Fruit fly (Drosophila melanogaster): ENCODE results near the gene CG34301.

Gene CG34301

DNA sequence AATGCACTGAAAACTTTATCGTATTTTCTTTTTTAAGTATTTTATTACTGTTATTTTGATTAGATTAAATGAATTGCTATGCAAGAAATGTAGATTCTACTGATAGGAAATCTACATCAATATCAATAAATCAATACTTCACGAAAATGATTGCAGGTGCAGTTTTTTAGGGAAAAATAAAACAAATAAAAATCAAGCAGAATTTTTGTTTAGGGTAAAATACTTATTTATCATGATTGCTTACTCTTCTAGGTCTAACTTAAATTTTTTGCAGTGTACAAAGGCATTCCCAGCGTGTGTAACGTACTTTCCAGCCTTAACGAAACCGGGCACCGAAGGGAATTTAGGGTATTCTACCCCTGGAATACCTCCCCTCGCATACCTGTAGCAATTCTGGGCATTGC lies 35.3 kb downstream of the CG34301 start (continued):
- peak; percentile 61 for TF ChIP-seq OdsH (GFP tag; optimal IDR thresholded peaks at IDR 0.05)
- no peak for TF ChIP-seq usp (GFP tag; optimal IDR thresholded peaks at IDR 0.05)
- no peak for TF ChIP-seq Vsx2 (GFP tag; optimal IDR thresholded peaks at IDR 0.05; ENCODE audit: partially characterized antibody)
- TF ChIP-seq CG9705 (GFP tag; optimal IDR thresholded peaks at IDR 0.05), result no peak
- TF ChIP-seq Mio (GFP tag; optimal IDR thresholded peaks at IDR 0.05), result no peak
- no peak for TF ChIP-seq dmrt93B (GFP tag; optimal IDR thresholded peaks at IDR 0.05)
- no peak for TF ChIP-seq Myc (optimal IDR thresholded peaks at IDR 0.05)
- TF ChIP-seq Jra (GFP tag; optimal IDR thresholded peaks at IDR 0.05), result peak; percentile 24
- peak; percentile 5 for TF ChIP-seq Hnf4 (GFP tag; optimal IDR thresholded peaks at IDR 0.05)
- no peak for TF ChIP-seq CG32264 (GFP tag; optimal IDR thresholded peaks at IDR 0.05)
- no peak for TF ChIP-seq lola (GFP tag; optimal IDR thresholded peaks at IDR 0.05)
- peak; percentile 70 for TF ChIP-seq brk (GFP tag; optimal IDR thresholded peaks at IDR 0.05)
- no peak for TF ChIP-seq dsf (GFP tag; optimal IDR thresholded peaks at IDR 0.05; ENCODE audit: borderline replicate concordance)
- TF ChIP-seq rgr (GFP tag; optimal IDR thresholded peaks at IDR 0.05), result peak; percentile 72
- TF ChIP-seq Abd-B (GFP tag; optimal IDR thresholded peaks at IDR 0.05), result no peak

DNA sequence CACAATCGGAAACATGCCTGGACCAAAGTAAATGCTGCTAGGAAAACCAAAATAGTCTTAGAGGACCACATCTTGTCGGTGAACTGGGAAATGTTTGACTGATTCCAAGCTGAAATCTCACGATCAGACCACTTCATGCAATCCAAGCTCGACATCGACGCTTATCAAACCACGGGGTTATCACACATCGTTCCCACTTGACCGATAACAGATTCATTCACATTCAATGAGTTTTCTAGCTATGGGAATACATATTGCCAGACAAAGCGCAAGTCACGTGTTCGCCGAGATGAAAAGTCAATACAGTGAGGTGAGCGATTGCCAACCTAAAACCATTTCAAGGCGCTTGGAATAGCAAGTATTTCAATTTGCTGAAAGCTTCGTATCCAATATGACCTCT lies 36.5 kb downstream of the CG34301 start:
- no peak for TF ChIP-seq GATAd (GFP tag; optimal IDR thresholded peaks at IDR 0.05)
- TF ChIP-seq Rel (GFP tag; optimal IDR thresholded peaks at IDR 0.05), result no peak
- TF ChIP-seq Rel (tag; optimal IDR thresholded peaks at IDR 0.05), result peak; percentile 74

DNA sequence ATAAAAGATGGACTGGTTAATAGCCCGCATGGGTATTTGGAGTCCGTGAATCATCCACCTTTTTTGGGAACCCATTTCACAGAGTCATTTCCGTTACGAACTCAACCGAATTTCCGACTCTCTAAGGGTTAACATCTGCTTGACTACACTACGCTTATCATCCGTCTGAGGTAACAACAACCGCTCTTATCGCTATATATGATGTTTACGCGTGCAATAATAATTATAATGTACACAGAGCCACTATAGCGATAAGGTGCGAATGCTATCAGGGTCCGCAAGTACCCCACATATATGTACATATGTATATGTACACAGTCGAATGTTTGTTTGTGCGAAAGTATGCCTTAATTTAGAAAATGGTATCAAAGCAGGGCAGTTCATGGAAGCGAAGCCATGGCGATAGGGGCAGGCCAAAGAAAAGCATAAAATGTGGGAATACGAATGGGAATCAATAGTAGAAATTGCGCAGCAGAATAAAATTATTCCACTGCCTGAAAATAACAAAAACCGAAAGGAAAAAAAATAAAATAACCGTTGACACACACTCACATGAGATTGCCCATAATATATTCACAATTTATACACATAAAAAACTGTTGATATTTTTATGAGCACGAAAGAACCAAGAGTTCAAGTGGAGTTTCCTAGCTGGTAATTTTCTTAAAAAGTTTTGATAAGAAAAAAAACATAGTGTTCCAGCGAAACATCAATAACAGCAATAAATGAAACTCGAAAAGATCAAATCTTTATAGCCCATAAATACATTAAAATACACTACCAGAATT lies 37.4 kb downstream of the CG34301 start:
- TF ChIP-seq HLH106 (tag; optimal IDR thresholded peaks at IDR 0.05) (peak; percentile 32), CG9705 (GFP tag; optimal IDR thresholded peaks at IDR 0.05) (no peak), dsf (GFP tag; optimal IDR thresholded peaks at IDR 0.05; ENCODE audit: borderline replicate concordance) (peak; percentile 61), jim (GFP tag; optimal IDR thresholded peaks at IDR 0.05) (no peak), Mio (GFP tag; optimal IDR thresholded peaks at IDR 0.05) (peak; percentile 25), tai (GFP tag; optimal IDR thresholded peaks at IDR 0.05) (no peak), ey (GFP tag; optimal IDR thresholded peaks at IDR 0.05) (peak; percentile 42), N (GFP tag; optimal IDR thresholded peaks at IDR 0.05) (no peak), usp (GFP tag; optimal IDR thresholded peaks at IDR 0.05) (no peak), woc (GFP tag; optimal IDR thresholded peaks at IDR 0.05) (no peak), Dif (GFP tag; optimal IDR thresholded peaks at IDR 0.05; ENCODE audit: partially characterized antibody) (no peak), CG32264 (GFP tag; optimal IDR thresholded peaks at IDR 0.05) (peak; percentile 49), pan (optimal IDR thresholded peaks at IDR 0.05) (no peak), Dfd (GFP tag; optimal IDR thresholded peaks at IDR 0.05) (no peak), Hnf4 (GFP tag; optimal IDR thresholded peaks at IDR 0.05) (peak; percentile 92), Vsx2 (GFP tag; optimal IDR thresholded peaks at IDR 0.05; ENCODE audit: partially characterized antibody) (no peak), br (GFP tag; optimal IDR thresholded peaks at IDR 0.05) (peak; percentile 85), OdsH (GFP tag; optimal IDR thresholded peaks at IDR 0.05) (peak; percentile 82), h (GFP tag; optimal IDR thresholded peaks at IDR 0.05) (peak; percentile 92), Hr78 (GFP tag; optimal IDR thresholded peaks at IDR 0.05) (no peak), Jra (GFP tag; optimal IDR thresholded peaks at IDR 0.05) (peak; percentile 88), fru (GFP tag; optimal IDR thresholded peaks at IDR 0.05) (no peak), dmrt93B (GFP tag; optimal IDR thresholded peaks at IDR 0.05) (no peak), psq (GFP tag; optimal IDR thresholded peaks at IDR 0.05) (peak; percentile 69), CrebA (GFP tag; optimal IDR thresholded peaks at IDR 0.05; ENCODE audit: borderline replicate concordance) (no peak), Hr83 (GFP tag; optimal IDR thresholded peaks at IDR 0.05; ENCODE audit: poor library complexity, severe bottlenecking) (peak; percentile 99), lola (GFP tag; optimal IDR thresholded peaks at IDR 0.05) (no peak), Abd-B (GFP tag; optimal IDR thresholded peaks at IDR 0.05) (no peak), Rel (GFP tag; optimal IDR thresholded peaks at IDR 0.05) (no peak), Rel (tag; optimal IDR thresholded peaks at IDR 0.05) (peak; percentile 75), sage (GFP tag; optimal IDR thresholded peaks at IDR 0.05) (peak; percentile 73), Myc (optimal IDR thresholded peaks at IDR 0.05) (no peak), foxo (GFP tag; optimal IDR thresholded peaks at IDR 0.05) (peak in 1 of 2 experiments; percentile 68), sv (GFP tag; optimal IDR thresholded peaks at IDR 0.05) (no peak), brk (GFP tag; optimal IDR thresholded peaks at IDR 0.05) (peak; percentile 90), GATAd (GFP tag; optimal IDR thresholded peaks at IDR 0.05) (no peak), rgr (GFP tag; optimal IDR thresholded peaks at IDR 0.05) (peak; percentile 89), dl (GFP tag; optimal IDR thresholded peaks at IDR 0.05; ENCODE audit: insufficient read depth in 1 of 2, partially characterized antibody in 2 of 2) (peak in 1 of 2 experiments; percentile 38), Sp1 (GFP tag; optimal IDR thresholded peaks at IDR 0.05) (peak; percentile 65)

All from whole organism, wandering third instar larva.